Fruit fly (Drosophila melanogaster): ENCODE results near the gene CG31715.

CG31715 gene

DNA sequence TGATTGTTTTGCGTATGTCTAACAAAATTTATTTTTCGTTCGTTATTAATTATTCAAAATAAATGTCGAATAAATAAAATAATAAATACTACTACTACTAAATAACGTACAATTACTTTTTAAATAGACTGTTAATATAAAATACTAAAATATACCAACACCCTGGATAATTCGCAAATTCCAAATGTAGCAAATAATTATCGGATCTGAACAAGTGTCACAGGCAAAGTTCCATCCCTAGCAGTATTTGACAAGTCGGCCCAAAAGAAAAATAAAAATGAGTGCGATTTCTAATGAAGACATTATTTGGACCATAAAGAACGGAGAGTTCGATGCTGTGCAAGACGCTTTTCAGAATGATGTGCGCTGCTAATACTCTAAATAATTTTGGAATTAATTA is at the start of gene CG31715 (continued):
- no peak for TF ChIP-seq CG1792 (GFP tag; optimal IDR thresholded peaks at IDR 0.05)
- no peak for TF ChIP-seq CG6854 (GFP tag; optimal IDR thresholded peaks at IDR 0.05)
- no peak for TF ChIP-seq CG6654 (GFP tag; optimal IDR thresholded peaks at IDR 0.05)
- no peak for TF ChIP-seq CG10543 (GFP tag; optimal IDR thresholded peaks at IDR 0.05)
- no peak for TF ChIP-seq Rx (GFP tag; IDR thresholded peaks at IDR 0.05)
- TF ChIP-seq Deaf1 (tag; optimal IDR thresholded peaks at IDR 0.05), result no peak
- no peak for TF ChIP-seq kni (GFP tag; optimal IDR thresholded peaks at IDR 0.05)
- TF ChIP-seq CG7556 (GFP tag; optimal IDR thresholded peaks at IDR 0.05), result no peak
- TF ChIP-seq Xbp1 (GFP tag; optimal IDR thresholded peaks at IDR 0.05), result peak; percentile 20
- TF ChIP-seq CG7928 (GFP tag; optimal IDR thresholded peaks at IDR 0.05), result no peak
- no peak for TF ChIP-seq chinmo (GFP tag; IDR thresholded peaks at IDR 0.05; ENCODE audit: partially characterized antibody)
- TF ChIP-seq CG18599 (GFP tag; optimal IDR thresholded peaks at IDR 0.05), result no peak
- peak; percentile 16 for TF ChIP-seq CG30403 (GFP tag; optimal IDR thresholded peaks at IDR 0.05)
- no peak for TF ChIP-seq B-H1 (GFP tag; IDR thresholded peaks at IDR 0.05)
- no peak for TF ChIP-seq Camta (GFP tag; optimal IDR thresholded peaks at IDR 0.05)
- no peak for TF ChIP-seq ab (GFP tag; optimal IDR thresholded peaks at IDR 0.05)
- TF ChIP-seq Ravus (GFP tag; IDR thresholded peaks at IDR 0.05), result no peak
- TF ChIP-seq zen (tag; optimal IDR thresholded peaks at IDR 0.05), result no peak
- no peak for TF ChIP-seq ATbp (GFP tag; optimal IDR thresholded peaks at IDR 0.05)
- TF ChIP-seq amos (GFP tag; IDR thresholded peaks at IDR 0.05; ENCODE audit: partially characterized antibody), result peak; percentile 60; the same call in 1 of the 2 replicates
- TF ChIP-seq HmgZ (tag; optimal IDR thresholded peaks at IDR 0.05), result no peak
- TF ChIP-seq kay (GFP tag; optimal IDR thresholded peaks at IDR 0.05), result no peak
- no peak for TF ChIP-seq HLH4C (GFP tag; IDR thresholded peaks at IDR 0.05; ENCODE audit: partially characterized antibody)
- peak; percentile 14 for TF ChIP-seq CG10267 (tag; optimal IDR thresholded peaks at IDR 0.05)
- TF ChIP-seq CG8765 (GFP tag; IDR thresholded peaks at IDR 0.05), result no peak
- TF ChIP-seq p53 (GFP tag; optimal IDR thresholded peaks at IDR 0.05), result no peak
- TF ChIP-seq CG11085 (GFP tag; IDR thresholded peaks at IDR 0.05), result no peak
- no peak for TF ChIP-seq mirr (GFP tag; optimal IDR thresholded peaks at IDR 0.05)
- no peak for TF ChIP-seq tap (tag; optimal IDR thresholded peaks at IDR 0.05)
- TF ChIP-seq hth (optimal IDR thresholded peaks at IDR 0.05), result no peak
- TF ChIP-seq Chrac-16 (GFP tag; optimal IDR thresholded peaks at IDR 0.05), result no peak
- no peak for TF ChIP-seq CG5245 (GFP tag; optimal IDR thresholded peaks at IDR 0.05)
- no peak for TF ChIP-seq CG2678 (tag; optimal IDR thresholded peaks at IDR 0.05)
- TF ChIP-seq lilli (GFP tag; optimal IDR thresholded peaks at IDR 0.05), result peak; percentile 24
- peak; percentile 87 for TF ChIP-seq sd (tag; optimal IDR thresholded peaks at IDR 0.05)
- no peak for TF ChIP-seq CHES-1-like (GFP tag; optimal IDR thresholded peaks at IDR 0.05)
- no peak for TF ChIP-seq ci (GFP tag; IDR thresholded peaks at IDR 0.05)
- no peak for TF ChIP-seq Lim3 (GFP tag; IDR thresholded peaks at IDR 0.05)
- TF ChIP-seq Atf-2 (GFP tag; optimal IDR thresholded peaks at IDR 0.05), result no peak
- no peak for TF ChIP-seq Ets97D (GFP tag; optimal IDR thresholded peaks at IDR 0.05)
- TF ChIP-seq Abd-B (GFP tag; optimal IDR thresholded peaks at IDR 0.05), result no peak
- peak; percentile 67 for TF ChIP-seq BEAF-32 (GFP tag; optimal IDR thresholded peaks at IDR 0.05)
- peak; percentile 99 for TF ChIP-seq CG8388 (GFP tag; optimal IDR thresholded peaks at IDR 0.05)
- TF ChIP-seq Asciz (GFP tag; optimal IDR thresholded peaks at IDR 0.05), result no peak
- TF ChIP-seq CG4854 (GFP tag; optimal IDR thresholded peaks at IDR 0.05), result no peak
- TF ChIP-seq inv (GFP tag; IDR thresholded peaks at IDR 0.05; ENCODE audit: partially characterized antibody), result peak; percentile 29; the same call in 1 of the 2 replicates
- TF ChIP-seq dysf (GFP tag; IDR thresholded peaks at IDR 0.05), result no peak
- TF ChIP-seq CG10209 (GFP tag; optimal IDR thresholded peaks at IDR 0.05), result no peak
- no peak for TF ChIP-seq CG11456 (GFP tag; IDR thresholded peaks at IDR 0.05)
- no peak for TF ChIP-seq CG3407 (GFP tag; optimal IDR thresholded peaks at IDR 0.05)
- no peak for TF ChIP-seq CG30431 (GFP tag; optimal IDR thresholded peaks at IDR 0.05)
